Worm (Caenorhabditis elegans): Measurements from ENCODE around the gene F14F9.6.

DNA sequence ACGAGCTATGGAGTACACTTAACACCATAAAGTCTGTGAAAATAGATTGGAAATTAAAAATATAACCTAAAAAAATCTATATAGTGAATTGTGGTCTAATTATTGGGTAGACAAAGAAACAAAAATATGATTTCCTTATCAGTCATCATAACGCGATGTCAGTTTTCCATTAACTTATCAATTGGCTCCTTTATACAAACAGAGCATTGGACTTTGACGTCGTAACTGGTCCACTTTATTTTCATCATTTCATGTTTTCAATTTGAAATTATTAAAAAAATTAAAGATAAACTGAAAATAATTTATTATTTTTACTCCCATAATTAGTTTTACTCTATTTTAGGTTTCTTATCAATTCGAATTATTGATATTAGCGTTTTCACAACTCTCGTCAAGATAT is 31.8 kb upstream of the F14F9.6 start:
- no peak for TF ChIP-seq ctbp-1 (GFP tag; IDR thresholded peaks at IDR 0.05)
- no peak for TF ChIP-seq F49E8.2 (tag; optimal IDR thresholded peaks at IDR 0.05; ENCODE audit: borderline replicate concordance)
- no peak for TF ChIP-seq dpl-1 (GFP tag; optimal IDR thresholded peaks at IDR 0.05)

All from whole organism, L4 larva.